Worm (Caenorhabditis elegans) whole organism, early embryonic: ENCODE measurements around the gene Y116F11A.6.

Experiments used
- B0310.2 ChIP-seq: sonication (generic microtip); optimal IDR thresholded peaks from 2 replicates; lab custom pipeline; 2016; ENCODE audit warnings: mild to moderate bottlenecking, missing genetic modification characterization, missing compliant biosample characterization
- F13C5.2 ChIP-seq: sonication (generic microtip); optimal IDR thresholded peaks from 2 replicates; lab custom pipeline; 2017; ENCODE audit warnings: mild to moderate bottlenecking, missing genetic modification characterization, inconsistent platforms, missing compliant biosample characterization
- aly-1 ChIP-seq: sonication (generic microtip); optimal IDR thresholded peaks from 2 replicates; lab custom pipeline; 2016; ENCODE audit warnings: missing genetic modification characterization, missing compliant biosample characterization
- ama-1 ChIP-seq: fragments of 150-350 bp; optimal IDR thresholded peaks from 2 replicates; lab custom pipeline; 2014
- ceh-13 ChIP-seq: fragments of 200-800 bp; sonication (Bioruptor generic); optimal IDR thresholded peaks from 2 replicates; lab custom pipeline; 2018; ENCODE audit warnings: mild to moderate bottlenecking, missing genetic modification characterization, missing compliant biosample characterization
- ceh-36 ChIP-seq: sonication (generic microtip); optimal IDR thresholded peaks from 2 replicates; lab custom pipeline; 2016; ENCODE audit warnings: missing genetic modification characterization, inconsistent platforms, missing compliant biosample characterization
- ets-7 ChIP-seq: sonication (generic microtip); optimal IDR thresholded peaks from 2 replicates; lab custom pipeline; 2016; ENCODE audit warnings: missing genotype, missing genetic modification characterization, missing compliant biosample characterization
- flt-1 ChIP-seq: fragments of 200-800 bp; sonication (Bioruptor generic); IDR thresholded peaks from 2 replicates; pipeline ENCODE4 v1.3.6; 2022; ENCODE audit warnings: missing genetic modification characterization, missing compliant biosample characterization
- hmbx-1 ChIP-seq: sonication (generic microtip); optimal IDR thresholded peaks from 2 replicates; lab custom pipeline; 2016; ENCODE audit warnings: mild to moderate bottlenecking, missing genetic modification characterization, missing compliant biosample characterization
- hmg-4 ChIP-seq: fragments of 200-800 bp; sonication (Bioruptor generic); optimal IDR thresholded peaks from 2 replicates; lab custom pipeline; 2018; ENCODE audit warnings: mild to moderate bottlenecking, missing genetic modification characterization, missing compliant biosample characterization
- hnd-1 ChIP-seq: sonication (generic microtip); optimal IDR thresholded peaks from 2 replicates; lab custom pipeline; 2016; ENCODE audit warnings: missing genetic modification characterization, missing compliant biosample characterization
- pes-1 ChIP-seq: fragments of 200-800 bp; sonication (Bioruptor generic); IDR thresholded peaks from 2 replicates; pipeline ENCODE4 v1.3.6; 2022; ENCODE audit warnings: missing genetic modification reagents, missing genetic modification characterization, missing compliant biosample characterization
- scrt-1 ChIP-seq: fragments of 200-800 bp; sonication (Bioruptor generic); IDR thresholded peaks from 2 replicates; pipeline ENCODE4 v1.3.6; 2022; ENCODE audit warnings: missing genetic modification characterization, missing compliant biosample characterization
- sea-1 ChIP-seq: fragments of 200-800 bp; sonication (Bioruptor generic); conservative IDR thresholded peaks from 2 replicates; pipeline ENCODE4 v1.3.6; 2022; ENCODE audit warnings: missing genetic modification characterization, missing compliant biosample characterization
- tbx-11 ChIP-seq: fragments of 200-800 bp; sonication (Bioruptor generic); IDR thresholded peaks from 2 replicates; pipeline ENCODE4 v1.3.6; 2022; ENCODE audit warnings: missing genetic modification characterization, missing compliant biosample characterization
- tbx-37 ChIP-seq: fragments of 200-800 bp; sonication (Bioruptor generic); conservative IDR thresholded peaks from 2 replicates; pipeline ENCODE4 v1.3.6; 2022; ENCODE audit warnings: missing genetic modification reagents, missing genetic modification characterization, missing compliant biosample characterization
- tra-4 ChIP-seq: sonication (generic microtip); optimal IDR thresholded peaks from 2 replicates; lab custom pipeline; 2017; ENCODE audit warnings: missing genetic modification characterization, missing compliant biosample characterization

The Y116F11A.6 gene

DNA sequence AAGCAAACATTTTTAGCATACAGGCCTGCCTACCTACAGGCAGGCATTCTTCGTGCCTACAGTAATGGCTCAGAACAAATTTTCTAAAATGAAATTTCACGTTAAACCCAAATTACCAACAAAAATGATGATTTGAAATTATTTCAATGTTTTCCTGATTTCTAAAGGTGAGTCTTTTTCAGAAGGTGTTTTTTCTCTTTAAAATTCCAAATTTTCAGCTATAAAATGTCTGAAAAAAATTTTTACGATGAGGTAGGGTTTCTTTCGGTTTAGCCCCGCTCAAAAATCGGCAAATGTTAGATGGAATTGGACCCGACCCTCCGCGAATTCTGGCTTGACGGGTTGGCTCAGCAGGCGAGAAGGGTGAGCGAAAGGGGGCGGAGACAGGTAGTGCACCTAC is 26.5 kb downstream of the Y116F11A.6 start, which contains the start of gene W04E12.5:
TSS of gene W04E12.5 (plus strand) at position 301 of the 400 bp plus-strand sequence.
- no peak for TF ChIP-seq hmg-4
- TF ChIP-seq ceh-13 = no peak
- no peak for TF ChIP-seq sea-1 (GFP tag; lab: Robert Waterston, UW)
- no peak for TF ChIP-seq B0310.2 (tag; lab: Kevin White, UChicago)
- TF ChIP-seq ceh-36 (tag; lab: Kevin White, UChicago) = no peak
- no peak for TF ChIP-seq ets-7 (tag; lab: Kevin White, UChicago)
- TF ChIP-seq pes-1 (GFP tag; lab: Robert Waterston, UW) = no peak
- TF ChIP-seq tbx-11 (GFP tag; lab: Robert Waterston, UW) = no peak
- TF ChIP-seq hmbx-1 (tag; lab: Kevin White, UChicago) = no peak

DNA sequence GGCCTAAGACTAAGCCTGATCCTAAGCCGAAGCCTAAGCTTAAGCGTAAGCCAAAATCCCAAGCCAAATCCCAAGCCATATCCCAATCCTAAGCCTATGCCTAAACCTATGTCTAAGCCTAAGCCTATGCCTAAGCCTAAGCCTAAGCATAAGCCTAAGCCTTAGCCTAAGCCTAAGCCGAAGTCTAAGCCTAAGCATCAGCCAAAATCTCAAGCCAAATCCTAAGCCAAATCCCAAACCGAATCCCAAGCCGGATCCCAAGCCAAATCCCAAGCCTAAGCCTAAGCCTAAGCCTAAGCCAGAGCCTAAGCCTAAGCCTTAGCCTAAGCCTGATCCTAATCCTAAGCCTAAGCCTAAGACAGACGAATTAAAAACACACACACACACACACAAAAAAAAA is 27.8 kb downstream of the Y116F11A.6 start:
- peak; percentile 81 for TF ChIP-seq ceh-36 (tag; lab: Kevin White, UChicago)
- TF ChIP-seq ceh-13 = no peak
- no peak for TF ChIP-seq tbx-37 (GFP tag; lab: Robert Waterston, UW)
- TF ChIP-seq tbx-11 (GFP tag; lab: Robert Waterston, UW) = no peak

DNA sequence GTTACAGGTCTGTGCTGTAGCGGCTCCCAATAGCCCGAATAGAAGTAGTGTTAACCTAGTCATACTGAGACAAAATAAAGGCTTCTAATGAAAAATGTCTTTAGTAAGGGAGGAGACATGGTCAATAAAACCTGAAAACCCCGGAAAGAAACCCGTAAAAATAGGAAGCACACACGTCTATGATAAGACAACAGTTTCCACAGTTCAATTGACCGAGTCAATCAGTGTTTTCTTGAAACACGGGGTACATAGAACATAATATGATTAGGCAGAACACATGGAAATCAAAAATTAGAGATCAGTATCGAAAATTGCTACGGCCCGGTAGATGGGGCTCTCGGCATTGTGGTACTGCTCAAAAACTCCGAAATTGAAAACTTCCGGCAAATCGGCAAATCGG is 31.8 kb downstream of the Y116F11A.6 start, which contains the start of gene clec-49:
TSS of gene clec-49 (minus strand) at position 103 of the 400 bp plus-strand sequence.
- TF ChIP-seq hnd-1 (tag; lab: Kevin White, UChicago) (no peak), ama-1 (no peak), pes-1 (GFP tag; lab: Robert Waterston, UW) (no peak), ceh-36 (tag; lab: Kevin White, UChicago) (no peak), tbx-11 (GFP tag; lab: Robert Waterston, UW) (no peak), hmbx-1 (tag; lab: Kevin White, UChicago) (no peak), hmg-4 (no peak), tra-4 (tag; lab: Kevin White, UChicago) (no peak)

DNA sequence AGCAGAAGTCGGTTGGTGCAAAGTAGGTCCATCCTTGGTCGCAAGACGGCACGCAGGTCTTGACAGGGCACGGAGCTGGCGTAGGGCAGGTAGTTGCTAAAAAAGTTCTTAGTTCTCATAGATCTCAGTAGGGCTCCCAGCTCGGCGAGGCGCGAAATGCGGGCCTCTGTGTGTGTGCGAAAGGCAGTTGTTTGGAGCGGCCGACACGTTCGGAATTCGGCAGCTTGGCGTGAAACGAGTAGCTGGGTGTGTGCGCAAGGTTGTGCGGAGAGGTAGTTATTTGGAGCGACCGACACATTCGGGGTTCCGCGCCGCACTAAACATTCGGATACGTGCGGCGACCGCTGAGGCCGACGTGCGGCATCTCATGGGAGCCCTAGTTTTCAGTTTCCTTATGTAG is 33.5 kb downstream of the Y116F11A.6 start:
- TF ChIP-seq pes-1 (GFP tag; lab: Robert Waterston, UW) (no peak), aly-1 (tag; lab: Kevin White, UChicago) (no peak), sea-1 (GFP tag; lab: Robert Waterston, UW) (no peak)

DNA sequence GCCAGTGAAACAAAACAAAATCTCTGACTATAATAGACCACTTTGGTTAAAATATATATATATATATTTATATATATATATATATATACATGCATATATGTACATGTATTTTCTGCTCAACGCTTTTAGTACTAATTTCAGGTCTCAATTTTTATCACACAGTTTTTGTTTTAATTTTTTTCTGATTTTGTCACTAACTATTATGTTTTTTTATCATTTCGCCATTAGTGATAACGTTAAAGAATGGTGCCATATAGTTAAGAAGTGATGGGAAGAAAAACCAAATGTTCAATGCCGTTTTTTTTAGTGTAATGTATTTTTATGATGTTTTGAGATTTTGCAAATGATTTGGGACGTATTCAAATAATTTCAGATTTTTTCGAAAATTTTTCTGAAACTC is 35.0 kb downstream of the Y116F11A.6 start:
- TF ChIP-seq F13C5.2 (tag; lab: Kevin White, UChicago) (no peak), pes-1 (GFP tag; lab: Robert Waterston, UW) (no peak), hnd-1 (tag; lab: Kevin White, UChicago) (no peak), scrt-1 (no peak), flt-1 (GFP tag; lab: Robert Waterston, UW) (no peak), ceh-13 (no peak), ets-7 (tag; lab: Kevin White, UChicago) (no peak), sea-1 (GFP tag; lab: Robert Waterston, UW) (no peak), ama-1 (no peak), tbx-11 (GFP tag; lab: Robert Waterston, UW) (no peak), aly-1 (tag; lab: Kevin White, UChicago) (no peak), tbx-37 (GFP tag; lab: Robert Waterston, UW) (no peak), hmg-4 (no peak), tra-4 (tag; lab: Kevin White, UChicago) (no peak), hmbx-1 (tag; lab: Kevin White, UChicago) (no peak)

DNA sequence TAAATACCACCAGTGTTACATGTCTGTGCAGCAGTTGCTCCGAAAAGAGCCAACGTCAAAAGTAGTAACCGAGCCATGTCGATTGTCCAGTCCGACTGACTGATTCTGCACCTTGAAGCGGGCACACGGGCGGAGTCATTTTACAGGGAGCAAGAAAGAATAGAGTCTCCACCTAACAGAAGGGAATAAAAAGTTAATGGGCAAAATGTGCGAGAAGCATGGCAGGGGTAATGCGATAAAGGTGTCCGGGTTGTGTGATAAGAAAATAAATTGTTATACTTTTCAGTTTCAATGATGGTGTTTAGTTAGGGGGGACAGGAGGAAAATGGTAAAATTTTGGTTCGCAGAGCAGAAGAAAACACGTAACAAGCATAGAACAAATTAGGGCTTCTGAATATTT is 35.9 kb downstream of the Y116F11A.6 start, which contains the start of gene clec-50:
TSS of gene clec-50 (minus strand) at position 109 of the 400 bp plus-strand sequence.
- TF ChIP-seq tbx-11 (GFP tag; lab: Robert Waterston, UW) (no peak), pes-1 (GFP tag; lab: Robert Waterston, UW) (no peak), flt-1 (GFP tag; lab: Robert Waterston, UW) (no peak), ets-7 (tag; lab: Kevin White, UChicago) (no peak), sea-1 (GFP tag; lab: Robert Waterston, UW) (no peak), hmg-4 (no peak), ceh-36 (tag; lab: Kevin White, UChicago) (no peak), aly-1 (tag; lab: Kevin White, UChicago) (no peak), ama-1 (no peak), F13C5.2 (tag; lab: Kevin White, UChicago) (no peak), tbx-37 (GFP tag; lab: Robert Waterston, UW) (no peak), scrt-1 (no peak), B0310.2 (tag; lab: Kevin White, UChicago) (no peak), hmbx-1 (tag; lab: Kevin White, UChicago) (no peak), hnd-1 (tag; lab: Kevin White, UChicago) (no peak), tra-4 (tag; lab: Kevin White, UChicago) (no peak), ceh-13 (no peak)

DNA sequence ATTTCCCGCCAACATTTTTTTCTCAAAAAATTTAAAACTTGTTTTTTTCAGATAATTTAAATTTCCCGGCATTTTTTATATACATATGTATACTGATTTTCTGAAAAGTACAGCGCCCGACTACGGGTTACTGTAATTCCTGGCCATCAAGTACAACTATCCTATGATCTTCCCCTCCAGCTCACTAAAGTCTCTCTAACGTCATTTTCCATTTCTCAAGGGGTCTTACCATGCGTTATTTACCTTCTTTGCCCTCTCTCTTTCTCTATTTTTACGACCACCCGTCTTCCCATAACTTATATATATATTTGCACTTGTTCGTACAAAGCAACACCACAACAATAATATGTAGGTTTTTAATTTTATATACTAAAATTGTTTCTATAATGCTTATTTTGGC is 36.9 kb downstream of the Y116F11A.6 start, which contains the start of gene W04E12.9:
TSS of gene W04E12.9 (plus strand) at position 301 of the 400 bp plus-strand sequence.
- TF ChIP-seq B0310.2 (tag; lab: Kevin White, UChicago) (no peak), tbx-37 (GFP tag; lab: Robert Waterston, UW) (no peak), pes-1 (GFP tag; lab: Robert Waterston, UW) (no peak)

DNA sequence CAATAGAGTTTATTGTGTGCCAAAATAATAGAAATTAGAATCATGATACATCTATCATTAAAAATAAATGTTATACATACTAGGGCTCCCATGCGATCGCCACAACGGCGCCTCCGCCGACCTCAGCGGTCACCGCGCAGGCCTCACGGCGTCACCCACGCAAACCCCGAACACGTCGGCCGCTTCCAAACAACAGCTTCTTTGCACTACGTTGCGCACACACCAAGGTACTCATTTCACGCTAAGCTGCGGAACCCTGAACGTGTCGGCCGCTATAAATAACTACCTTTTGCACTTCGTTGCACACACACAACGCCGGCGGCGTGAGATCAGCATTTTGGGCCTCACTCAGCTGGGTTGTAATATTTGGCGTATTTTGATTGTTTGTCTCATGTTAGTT is 39.9 kb downstream of the Y116F11A.6 start:
- TF ChIP-seq pes-1 (GFP tag; lab: Robert Waterston, UW) (no peak), flt-1 (GFP tag; lab: Robert Waterston, UW) (no peak), tbx-37 (GFP tag; lab: Robert Waterston, UW) (no peak)
